Worm (Caenorhabditis elegans): Measurements from ENCODE around the gene W02A2.9.
A peak's percentile ranks its signal among the peaks of the same experiment; 100 is the strongest.

Gene W02A2.9

DNA sequence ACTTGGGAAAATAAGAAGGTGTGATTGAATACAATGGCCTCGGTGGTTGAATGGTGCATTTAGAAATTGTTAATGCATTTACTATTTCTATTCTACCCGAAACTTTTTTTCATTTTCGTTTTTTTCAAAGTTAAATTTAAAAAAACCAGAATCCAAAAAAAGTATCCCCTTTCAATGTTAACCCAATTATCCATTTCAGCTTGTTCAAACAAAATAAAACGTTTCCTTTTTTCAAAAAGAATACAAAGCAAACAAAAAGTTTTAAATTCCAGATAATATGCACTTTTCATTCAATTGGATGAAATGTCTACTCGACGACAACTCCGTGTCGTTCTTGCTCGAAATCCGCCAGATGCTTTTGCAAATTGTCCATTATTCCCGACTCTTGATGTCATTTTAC, 4.9 kb upstream of the W02A2.9 start, which contains the start of gene W02A2.5:
TSS of gene W02A2.5 (plus strand) at position 301 of the 400 bp plus-strand sequence.
- TF ChIP-seq lsy-2 (tag; optimal IDR thresholded peaks at IDR 0.05): no peak
- TF ChIP-seq elt-1 (tag; optimal IDR thresholded peaks at IDR 0.05; ENCODE audit: borderline replicate concordance, insufficient read depth): no peak
- no peak for TF ChIP-seq zip-8 (tag; optimal IDR thresholded peaks at IDR 0.05)
- TF ChIP-seq sptf-1 (tag; optimal IDR thresholded peaks at IDR 0.05): no peak
- TF ChIP-seq mep-1 (tag; optimal IDR thresholded peaks at IDR 0.05): no peak

DNA sequence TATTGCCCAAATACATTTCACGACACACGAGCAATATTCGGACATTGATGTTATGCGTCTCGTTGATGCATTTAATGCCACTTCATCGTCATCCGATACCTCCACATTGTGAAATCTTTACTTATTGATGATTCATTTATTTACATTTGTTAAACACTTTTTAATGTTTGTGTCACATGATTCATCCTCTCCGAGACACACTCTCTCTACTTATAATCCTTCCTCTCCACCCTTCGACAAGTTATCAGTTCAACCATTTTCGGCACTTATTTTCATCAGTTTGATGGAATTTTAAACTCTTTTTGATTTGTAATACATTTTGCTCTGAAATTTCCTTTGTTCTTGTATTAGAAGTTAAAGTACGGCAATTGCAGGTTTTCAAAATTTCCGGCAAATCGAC, 1.4 kb upstream of the W02A2.9 start:
- no peak for TF ChIP-seq zip-8 (tag; optimal IDR thresholded peaks at IDR 0.05)
- no peak for TF ChIP-seq pha-4 (tag; optimal IDR thresholded peaks at IDR 0.05)
- TF ChIP-seq nhr-12 (tag; optimal IDR thresholded peaks at IDR 0.05): no peak
- no peak for TF ChIP-seq cnd-1 (tag; optimal IDR thresholded peaks at IDR 0.05)
- no peak for TF ChIP-seq snpc-4 (tag; optimal IDR thresholded peaks at IDR 0.05)
- no peak for TF ChIP-seq tbx-8 (GFP tag; optimal IDR thresholded peaks at IDR 0.05)
- TF ChIP-seq lin-13 (tag; optimal IDR thresholded peaks at IDR 0.05): no peak
- no peak for TF ChIP-seq mab-5 (tag; optimal IDR thresholded peaks at IDR 0.05)
- no peak for TF ChIP-seq ceh-43 (GFP tag; optimal IDR thresholded peaks at IDR 0.05)

DNA sequence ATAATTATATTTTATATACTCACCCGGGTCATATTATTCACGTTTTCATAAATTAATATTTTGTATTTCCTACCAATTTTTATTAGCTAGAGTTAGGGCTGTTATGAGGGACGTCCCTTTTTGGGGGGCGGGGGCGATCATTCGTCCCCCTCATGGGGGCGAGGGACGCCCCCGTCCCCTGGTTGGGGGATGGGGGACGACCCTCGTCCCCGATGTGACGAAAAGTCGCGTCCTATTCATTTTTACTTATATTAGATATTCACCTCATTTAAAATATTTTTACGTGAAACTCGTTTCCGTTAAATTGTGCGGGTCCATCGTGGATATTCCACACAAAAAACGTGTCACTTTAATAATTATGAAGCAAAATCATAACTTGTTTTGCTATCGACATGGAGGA, 1.1 kb downstream of the W02A2.9 start, which contains the start of gene W02A2.12:
TSS of gene W02A2.12 (minus strand) at position 240 of the 400 bp plus-strand sequence.
- TF ChIP-seq lin-32 (GFP tag; optimal IDR thresholded peaks at IDR 0.05) (no peak), lsy-2 (tag; optimal IDR thresholded peaks at IDR 0.05) (no peak), M03D4.4 (tag; optimal IDR thresholded peaks at IDR 0.05) (no peak), drap-1 (GFP tag; optimal IDR thresholded peaks at IDR 0.05) (no peak), sem-2 (GFP tag; optimal IDR thresholded peaks at IDR 0.05) (no peak), ces-1 (GFP tag; optimal IDR thresholded peaks at IDR 0.05) (no peak), elt-1 (tag; optimal IDR thresholded peaks at IDR 0.05; ENCODE audit: borderline replicate concordance, insufficient read depth) (no peak), cnd-1 (tag; optimal IDR thresholded peaks at IDR 0.05) (no peak)

DNA sequence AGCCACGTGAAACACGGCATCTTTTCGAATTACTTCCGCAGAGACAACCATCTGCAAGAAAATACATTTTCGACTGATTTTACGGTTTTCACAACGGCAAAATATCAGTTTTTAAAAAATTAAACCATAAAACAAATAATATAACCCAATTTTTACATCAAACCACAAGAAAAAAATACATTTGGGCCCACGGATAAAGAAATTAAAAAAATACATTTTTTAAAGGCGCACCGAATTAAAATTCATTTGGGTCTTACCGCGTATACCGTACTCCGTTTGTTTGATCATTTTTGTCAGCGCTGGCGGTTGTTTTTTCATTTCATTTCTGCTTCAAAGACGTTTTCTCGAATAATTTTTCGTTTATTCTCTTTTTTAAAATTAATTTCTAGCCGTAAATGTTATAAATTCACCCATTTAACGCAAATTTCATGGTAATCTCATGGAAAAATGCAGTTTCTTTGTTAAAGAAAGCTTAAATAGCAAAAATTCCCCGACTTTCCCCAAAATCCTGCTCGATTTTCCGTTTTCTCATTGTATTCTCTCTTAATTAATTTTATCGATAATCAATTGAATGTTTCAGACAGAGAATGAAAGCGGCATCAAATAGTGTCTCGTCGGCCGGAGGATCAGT, 5.8 kb downstream of the W02A2.9 start, which contains the start of the genes rec-8 and mex-5:
TSS of gene rec-8 (minus strand) at position 51 of the 631 bp plus-strand sequence.
TSS of gene mex-5 (plus strand) at position 581 of the 631 bp plus-strand sequence.
- TF ChIP-seq hlh-1 (tag; optimal IDR thresholded peaks at IDR 0.05) (no peak), sptf-1 (tag; optimal IDR thresholded peaks at IDR 0.05) (no peak), ceh-83 (GFP tag; optimal IDR thresholded peaks at IDR 0.05) (no peak), blmp-1 (tag; optimal IDR thresholded peaks at IDR 0.05) (no peak), mls-2 (tag; optimal IDR thresholded peaks at IDR 0.05) (no peak), flh-1 (GFP tag; optimal IDR thresholded peaks at IDR 0.05) (no peak), lsy-2 (tag; optimal IDR thresholded peaks at IDR 0.05) (peak; percentile 74)

DNA sequence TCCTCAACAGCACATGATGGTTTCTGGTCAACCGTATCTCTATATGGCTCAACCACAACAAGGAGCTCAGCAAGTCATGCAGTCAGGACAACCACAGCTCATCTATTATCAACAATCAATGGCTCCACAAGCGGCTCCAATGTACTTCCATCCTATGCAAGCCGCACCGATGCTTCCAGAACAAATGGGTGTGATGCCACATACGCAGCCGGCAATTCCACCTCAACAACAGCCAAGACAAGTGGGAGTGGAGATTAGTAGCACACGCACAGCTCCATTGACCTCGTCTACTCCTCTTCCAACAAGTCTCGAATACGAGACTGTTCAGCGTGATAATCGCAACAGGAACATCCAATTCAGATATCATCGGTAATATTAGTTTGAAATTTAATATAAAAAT, 6.6 kb downstream of the W02A2.9 start:
- TF ChIP-seq mep-1 (tag; optimal IDR thresholded peaks at IDR 0.05) (no peak), ceh-83 (GFP tag; optimal IDR thresholded peaks at IDR 0.05) (no peak), flh-1 (GFP tag; optimal IDR thresholded peaks at IDR 0.05) (no peak), ceh-43 (GFP tag; optimal IDR thresholded peaks at IDR 0.05) (no peak), tbx-8 (GFP tag; optimal IDR thresholded peaks at IDR 0.05) (no peak), cnd-1 (tag; optimal IDR thresholded peaks at IDR 0.05) (no peak), mab-5 (tag; optimal IDR thresholded peaks at IDR 0.05) (no peak)

DNA sequence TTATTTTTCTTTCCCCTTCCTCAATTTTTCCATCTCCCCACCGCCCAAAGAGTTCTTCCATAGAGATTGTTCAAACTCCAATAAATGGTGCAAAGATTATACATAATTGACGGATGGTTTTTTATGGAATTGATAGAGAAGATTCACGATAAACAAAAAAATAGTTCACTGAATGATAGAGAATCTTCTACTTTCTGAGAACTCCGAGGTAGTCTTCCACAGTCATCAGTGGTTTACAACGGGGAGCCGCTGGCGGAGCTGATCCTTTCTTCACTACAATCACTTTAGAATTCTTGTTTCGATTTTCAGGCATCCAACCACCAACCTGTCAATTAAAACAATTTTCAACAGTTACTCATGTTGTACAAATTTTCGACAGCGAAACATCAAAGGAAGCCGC, 8.5 kb downstream of the W02A2.9 start:
- no peak for TF ChIP-seq unc-120 (tag; optimal IDR thresholded peaks at IDR 0.05; ENCODE audit: poor library complexity, severe bottlenecking)
- TF ChIP-seq ztf-11 (tag; optimal IDR thresholded peaks at IDR 0.05): no peak
- no peak for TF ChIP-seq unc-62 (GFP tag; optimal IDR thresholded peaks at IDR 0.05)
- TF ChIP-seq sptf-1 (tag; optimal IDR thresholded peaks at IDR 0.05): no peak
- no peak for TF ChIP-seq hlh-1 (tag; optimal IDR thresholded peaks at IDR 0.05)
- no peak for TF ChIP-seq nhr-12 (tag; optimal IDR thresholded peaks at IDR 0.05)
- no peak for TF ChIP-seq ceh-43 (GFP tag; optimal IDR thresholded peaks at IDR 0.05)
- no peak for TF ChIP-seq bed-3 (GFP tag; optimal IDR thresholded peaks at IDR 0.05)
- no peak for TF ChIP-seq pha-4 (tag; optimal IDR thresholded peaks at IDR 0.05)
- TF ChIP-seq blmp-1 (tag; optimal IDR thresholded peaks at IDR 0.05): no peak
- TF ChIP-seq cnd-1 (tag; optimal IDR thresholded peaks at IDR 0.05): no peak
- TF ChIP-seq tbx-8 (GFP tag; optimal IDR thresholded peaks at IDR 0.05): no peak
- no peak for TF ChIP-seq unc-39 (tag; optimal IDR thresholded peaks at IDR 0.05)
- TF ChIP-seq ham-2 (GFP tag; optimal IDR thresholded peaks at IDR 0.05): no peak
- TF ChIP-seq ceh-39 (tag; optimal IDR thresholded peaks at IDR 0.05): no peak
- no peak for TF ChIP-seq drap-1 (GFP tag; optimal IDR thresholded peaks at IDR 0.05)
- TF ChIP-seq nhr-2 (tag; optimal IDR thresholded peaks at IDR 0.05): no peak

All from whole organism, mixed stage, embryonic.